Worm (Caenorhabditis elegans) whole organism, midembryonic: ENCODE results near the gene scl-6.

ENCODE experiments used
- T22C8.4 ChIP-seq: fragments of 200-800 bp; sonication (Bioruptor generic); IDR thresholded peaks from 2 replicates; pipeline ENCODE4 v1.3.6; 2022; ENCODE audit warnings: missing genetic modification characterization, missing compliant biosample characterization
- cog-1 ChIP-seq: sonication (generic microtip); optimal IDR thresholded peaks from 2 replicates; lab custom pipeline; 2016; ENCODE audit warnings: missing genetic modification characterization, missing compliant biosample characterization
- flt-1 ChIP-seq: fragments of 200-800 bp; sonication (Bioruptor generic); IDR thresholded peaks from 2 replicates; pipeline ENCODE4 v1.3.6; 2022; ENCODE audit warnings: missing genetic modification characterization, missing compliant biosample characterization
- klf-2 ChIP-seq: fragments of 200-800 bp; sonication (Bioruptor generic); conservative IDR thresholded peaks from 2 replicates; pipeline ENCODE4 v1.3.6; 2022; ENCODE audit warnings: missing genetic modification reagents, missing genetic modification characterization, missing compliant biosample characterization
- med-1 ChIP-seq: sonication (generic microtip); optimal IDR thresholded peaks from 2 replicates; lab custom pipeline; 2017; ENCODE audit warnings: missing genetic modification characterization, mild to moderate bottlenecking, missing compliant biosample characterization, antibody characterized with exemption, missing genetic modification reagents; ENCODE audit not compliant: insufficient read depth
- ref-1 ChIP-seq: fragments of 200-800 bp; sonication (Bioruptor generic); conservative IDR thresholded peaks from 2 replicates; pipeline ENCODE4 v1.3.6; 2022; ENCODE audit warnings: missing genetic modification reagents, missing genetic modification characterization, missing compliant biosample characterization
- tab-1 ChIP-seq: fragments of 200-800 bp; sonication (Bioruptor generic); IDR thresholded peaks from 2 replicates; pipeline ENCODE4 v1.3.6; 2022; ENCODE audit warnings: missing genetic modification characterization, missing compliant biosample characterization
- ztf-23 ChIP-seq: fragments of 200-800 bp; sonication (Bioruptor generic); IDR thresholded peaks from 2 replicates; pipeline ENCODE4 v1.3.6; 2022; ENCODE audit warnings: missing genetic modification reagents, missing genetic modification characterization, missing compliant biosample characterization
- ztf-29 ChIP-seq: fragments of 200-800 bp; sonication (Bioruptor generic); IDR thresholded peaks from 2 replicates; pipeline ENCODE4 v1.3.6; 2022; ENCODE audit warnings: missing genetic modification reagents, missing genetic modification characterization, missing compliant biosample characterization

scl-6 gene

ce11 chrIV:13104900-13105299 is 36.3 kb downstream of the scl-6 start, which contains the start of gene rde-11:
Gene rde-11 (plus strand): TSS chrIV:13105200.
- TF ChIP-seq flt-1 (GFP tag; lab: Robert Waterston, UW) (no peak), T22C8.4 (GFP tag; lab: Robert Waterston, UW) (no peak), ztf-29 (GFP tag; lab: Robert Waterston, UW) (no peak), med-1 (GFP tag; lab: Kevin White, UChicago) (no peak), tab-1 (GFP tag; lab: Robert Waterston, UW) (no peak), ref-1 (GFP tag; lab: Robert Waterston, UW) (no peak)

- no peak for TF ChIP-seq med-1 (GFP tag; lab: Kevin White, UChicago)
- TF ChIP-seq ztf-23 (GFP tag; lab: Robert Waterston, UW): no peak
- no peak for TF ChIP-seq klf-2 (GFP tag; lab: Robert Waterston, UW)
- no peak for TF ChIP-seq T22C8.4 (GFP tag; lab: Robert Waterston, UW)
- TF ChIP-seq ref-1 (GFP tag; lab: Robert Waterston, UW): no peak
- no peak for TF ChIP-seq flt-1 (GFP tag; lab: Robert Waterston, UW)
- no peak for TF ChIP-seq ztf-29 (GFP tag; lab: Robert Waterston, UW)
- no peak for TF ChIP-seq cog-1 (tag; lab: Kevin White, UChicago)
- no peak for TF ChIP-seq tab-1 (GFP tag; lab: Robert Waterston, UW)
These were observed 38.8 kb downstream of the scl-6 start, which contains the start of gene B0564.2 for ce11 chrIV:13107359-13107758. Gene B0564.2 (plus strand): TSS chrIV:13107659.

ce11 chrIV:13108430-13108829 is 39.9 kb downstream of the scl-6 start:
- no peak for TF ChIP-seq ztf-29 (GFP tag; lab: Robert Waterston, UW)
- TF ChIP-seq T22C8.4 (GFP tag; lab: Robert Waterston, UW): no peak
- TF ChIP-seq klf-2 (GFP tag; lab: Robert Waterston, UW): no peak
- no peak for TF ChIP-seq cog-1 (tag; lab: Kevin White, UChicago)

ce11 chrIV:13109751-13110150 is 41.2 kb downstream of the scl-6 start, which contains the start of gene best-1:
Gene best-1 (minus strand): TSS chrIV:13109779.
- TF ChIP-seq cog-1 (tag; lab: Kevin White, UChicago): no peak
- no peak for TF ChIP-seq flt-1 (GFP tag; lab: Robert Waterston, UW)
- TF ChIP-seq tab-1 (GFP tag; lab: Robert Waterston, UW): no peak
- no peak for TF ChIP-seq ztf-29 (GFP tag; lab: Robert Waterston, UW)
- TF ChIP-seq med-1 (GFP tag; lab: Kevin White, UChicago): no peak
- TF ChIP-seq klf-2 (GFP tag; lab: Robert Waterston, UW): no peak
- no peak for TF ChIP-seq ztf-23 (GFP tag; lab: Robert Waterston, UW)

ce11 chrIV:13110876-13111275 is 42.3 kb downstream of the scl-6 start:
- TF ChIP-seq med-1 (GFP tag; lab: Kevin White, UChicago): no peak
- TF ChIP-seq T22C8.4 (GFP tag; lab: Robert Waterston, UW): no peak
- no peak for TF ChIP-seq tab-1 (GFP tag; lab: Robert Waterston, UW)
- TF ChIP-seq klf-2 (GFP tag; lab: Robert Waterston, UW): no peak
- no peak for TF ChIP-seq ztf-23 (GFP tag; lab: Robert Waterston, UW)
- no peak for TF ChIP-seq flt-1 (GFP tag; lab: Robert Waterston, UW)
- no peak for TF ChIP-seq ztf-29 (GFP tag; lab: Robert Waterston, UW)
- no peak for TF ChIP-seq cog-1 (tag; lab: Kevin White, UChicago)
- TF ChIP-seq ref-1 (GFP tag; lab: Robert Waterston, UW): no peak

- TF ChIP-seq klf-2 (GFP tag; lab: Robert Waterston, UW) (no peak), flt-1 (GFP tag; lab: Robert Waterston, UW) (no peak), T22C8.4 (GFP tag; lab: Robert Waterston, UW) (no peak), ref-1 (GFP tag; lab: Robert Waterston, UW) (no peak), tab-1 (GFP tag; lab: Robert Waterston, UW) (no peak), ztf-23 (GFP tag; lab: Robert Waterston, UW) (no peak), cog-1 (tag; lab: Kevin White, UChicago) (no peak), ztf-29 (GFP tag; lab: Robert Waterston, UW) (no peak), med-1 (GFP tag; lab: Kevin White, UChicago) (no peak)
These were observed 44.4 kb downstream of the scl-6 start, which contains the start of gene best-2 for ce11 chrIV:13112982-13113381. Gene best-2 (minus strand): TSS chrIV:13113082.

ce11 chrIV:13116679-13117078 is 48.1 kb downstream of the scl-6 start:
- no peak for TF ChIP-seq med-1 (GFP tag; lab: Kevin White, UChicago)
- no peak for TF ChIP-seq flt-1 (GFP tag; lab: Robert Waterston, UW)
- no peak for TF ChIP-seq ztf-29 (GFP tag; lab: Robert Waterston, UW)
- no peak for TF ChIP-seq T22C8.4 (GFP tag; lab: Robert Waterston, UW)
- no peak for TF ChIP-seq ref-1 (GFP tag; lab: Robert Waterston, UW)
- TF ChIP-seq ztf-23 (GFP tag; lab: Robert Waterston, UW): no peak
- TF ChIP-seq tab-1 (GFP tag; lab: Robert Waterston, UW): no peak

- TF ChIP-seq ztf-29 (GFP tag; lab: Robert Waterston, UW): no peak
These were observed 50.2 kb downstream of the scl-6 start, which contains the start of gene unc-30 for ce11 chrIV:13118794-13119193. Gene unc-30 (plus strand): TSS chrIV:13118977.
